Worm (Caenorhabditis elegans) whole organism, L1 larva: ENCODE measurements around the gene egl-46.

Source experiments
- C34B4.2 ChIP-seq: sonication (generic microtip); optimal IDR thresholded peaks from 2 replicates; lab custom pipeline; 2017; ENCODE audit warnings: mild to moderate bottlenecking, missing genetic modification characterization, missing compliant biosample characterization
- F16B12.6 ChIP-seq: fragments of 150-350 bp; optimal IDR thresholded peaks from 2 replicates; lab custom pipeline; 2014; ENCODE audit warnings: missing biosample characterization, missing genetic modification characterization
- aha-1 ChIP-seq: fragments of 150-350 bp; optimal IDR thresholded peaks from 2 replicates; lab custom pipeline; 2014; ENCODE audit warnings: missing biosample characterization, missing genetic modification characterization
- ama-1 ChIP-seq: fragments of 150-350 bp; optimal IDR thresholded peaks from 2 replicates; lab custom pipeline; 2014
- blmp-1 ChIP-seq: fragments of 150-350 bp; optimal IDR thresholded peaks from 2 replicates; lab custom pipeline; 2014; ENCODE audit warnings: missing biosample characterization, missing genetic modification characterization
- ceh-63 ChIP-seq: fragments of 200-800 bp; sonication (Bioruptor generic); optimal IDR thresholded peaks from 2 replicates; lab custom pipeline; 2018; ENCODE audit warnings: mild to moderate bottlenecking, missing genetic modification characterization, missing compliant biosample characterization
- ceh-90 ChIP-seq: sonication (generic microtip); optimal IDR thresholded peaks from 2 replicates; lab custom pipeline; 2016; ENCODE audit warnings: missing genetic modification characterization, missing compliant biosample characterization
- ces-1 ChIP-seq: fragments of 150-350 bp; optimal IDR thresholded peaks from 2 replicates; lab custom pipeline; 2014; ENCODE audit warnings: missing biosample characterization, missing genetic modification reagents, missing genetic modification characterization
- dsc-1 ChIP-seq: sonication (generic microtip); optimal IDR thresholded peaks from 2 replicates; lab custom pipeline; 2016; ENCODE audit warnings: mild to moderate bottlenecking, missing genetic modification characterization, missing compliant biosample characterization
- efl-1 ChIP-seq, 4 experiments: fragments of 150-350 bp; optimal IDR thresholded peaks in 3 of 4; peaks in 1 of 4; 1 replicate in 1 of 4; 2 replicates in 3 of 4; lab custom pipeline; 2014; ENCODE audit warnings: missing biosample characterization in 2 of 4, missing genetic modification characterization in 2 of 4, missing genetic modification reagents in 2 of 4
- efl-3 ChIP-seq: fragments of 200-800 bp; sonication (Bioruptor generic); optimal IDR thresholded peaks from 2 replicates; lab custom pipeline; 2018; ENCODE audit warnings: mild to moderate bottlenecking, missing genetic modification characterization, missing compliant biosample characterization
- egl-27 ChIP-seq, 2 experiments: fragments of 150-350 bp in 1 of 2; sonication (generic microtip); optimal IDR thresholded peaks; 3 replicates each; lab custom pipeline; 2017 to 2018; ENCODE audit warnings: missing biosample characterization in 2 of 2, missing genetic modification characterization in 2 of 2, missing genetic modification reagents in 2 of 2
- elt-2 ChIP-seq: sonication (generic microtip); optimal IDR thresholded peaks from 2 replicates; lab custom pipeline; 2016; ENCODE audit warnings: missing genetic modification characterization, mild to moderate bottlenecking, inconsistent platforms, missing compliant biosample characterization, missing genetic modification reagents
- elt-3 ChIP-seq, 6 experiments: fragments of 150-350 bp in 1 of 6; sonication (generic microtip); optimal IDR thresholded peaks; 2 replicates each; lab custom pipeline; 2017 to 2018; ENCODE audit warnings: missing biosample characterization in 6 of 6, missing genetic modification characterization in 6 of 6, inconsistent platforms in 1 of 6
- ets-5 ChIP-seq: fragments of 200-800 bp; sonication (Bioruptor generic); IDR thresholded peaks from 2 replicates; pipeline ENCODE4 v1.3.6; 2022; ENCODE audit warnings: missing genetic modification characterization, missing compliant biosample characterization
- fkh-10 ChIP-seq: sonication (generic microtip); optimal IDR thresholded peaks from 2 replicates; lab custom pipeline; 2017; ENCODE audit warnings: missing biosample characterization, missing genetic modification reagents, missing genetic modification characterization
- fkh-4 ChIP-seq: sonication (generic microtip); optimal IDR thresholded peaks from 2 replicates; lab custom pipeline; 2016; ENCODE audit warnings: missing compliant biosample characterization, missing genetic modification characterization, borderline replicate concordance
- fos-1 ChIP-seq: fragments of 150-350 bp; optimal IDR thresholded peaks from 2 replicates; lab custom pipeline; 2014; ENCODE audit warnings: missing biosample characterization, missing genetic modification characterization
- grh-1 ChIP-seq: fragments of 200-800 bp; sonication (Bioruptor generic); IDR thresholded peaks from 2 replicates; pipeline ENCODE4 v1.3.6; 2022; ENCODE audit warnings: missing genetic modification reagents, missing genetic modification characterization, missing compliant biosample characterization
- hlh-4 ChIP-seq: sonication (generic microtip); optimal IDR thresholded peaks from 2 replicates; lab custom pipeline; 2016; ENCODE audit warnings: mild to moderate bottlenecking, missing genetic modification characterization, missing compliant biosample characterization
- lin-35 ChIP-seq, 2 experiments: fragments of 150-350 bp; optimal IDR thresholded peaks; 2 replicates each; lab custom pipeline; 2014; ENCODE audit warnings: missing biosample characterization in 2 of 2, missing genetic modification characterization in 2 of 2, missing genetic modification reagents in 2 of 2
- lin-39 ChIP-seq: fragments of 150-350 bp; optimal IDR thresholded peaks from 2 replicates; lab custom pipeline; 2014; ENCODE audit warnings: missing biosample characterization, missing genetic modification reagents, missing genetic modification characterization
- lir-3 ChIP-seq: sonication (generic microtip); optimal IDR thresholded peaks from 2 replicates; lab custom pipeline; 2016; ENCODE audit warnings: mild to moderate bottlenecking, missing genetic modification characterization, moderate library complexity, missing compliant biosample characterization; ENCODE audit not compliant: poor library complexity
- mab-9 ChIP-seq: fragments of 200-800 bp; sonication (Bioruptor generic); IDR thresholded peaks from 2 replicates; pipeline ENCODE4 v1.3.6; 2022; ENCODE audit warnings: missing genetic modification reagents, missing genetic modification characterization, missing compliant biosample characterization
- mdl-1 ChIP-seq, 2 experiments: fragments of 150-350 bp; optimal IDR thresholded peaks; 2 replicates each; lab custom pipeline; 2014 to 2017; ENCODE audit warnings: missing biosample characterization in 2 of 2, missing genetic modification characterization in 2 of 2, inconsistent platforms in 1 of 2
- mef-2 ChIP-seq: fragments of 150-350 bp; optimal IDR thresholded peaks from 2 replicates; lab custom pipeline; 2014; ENCODE audit warnings: missing biosample characterization, missing genetic modification characterization
- nhr-11 ChIP-seq: fragments of 150-350 bp; optimal IDR thresholded peaks from 2 replicates; lab custom pipeline; 2014; ENCODE audit warnings: missing biosample characterization, missing genetic modification characterization
- nhr-28 ChIP-seq: fragments of 150-350 bp; optimal IDR thresholded peaks from 2 replicates; lab custom pipeline; 2014; ENCODE audit warnings: missing biosample characterization, missing genetic modification characterization
- nhr-84 ChIP-seq: sonication (generic microtip); optimal IDR thresholded peaks from 2 replicates; lab custom pipeline; 2017; ENCODE audit warnings: missing biosample characterization, missing genetic modification characterization
- nhr-85 ChIP-seq: sonication (generic microtip); peaks from one replicate; lab custom pipeline; 2016; ENCODE audit warnings: missing genetic modification characterization, inconsistent platforms, missing compliant biosample characterization
- pqm-1 ChIP-seq: sonication (generic microtip); optimal IDR thresholded peaks from 3 replicates; lab custom pipeline; 2017; ENCODE audit warnings: missing biosample characterization, missing genetic modification characterization
- skn-1 ChIP-seq: fragments of 150-350 bp; optimal IDR thresholded peaks from 2 replicates; lab custom pipeline; 2014; ENCODE audit warnings: missing biosample characterization, missing genetic modification characterization
- snu-23 ChIP-seq: sonication (generic microtip); optimal IDR thresholded peaks from 2 replicates; lab custom pipeline; 2016; ENCODE audit warnings: missing genetic modification characterization, missing compliant biosample characterization
- sox-4 ChIP-seq: sonication (generic microtip); optimal IDR thresholded peaks from 2 replicates; lab custom pipeline; 2016; ENCODE audit warnings: missing genetic modification characterization, missing compliant biosample characterization
- swsn-7 ChIP-seq: sonication (generic microtip); optimal IDR thresholded peaks from 2 replicates; lab custom pipeline; 2016; ENCODE audit warnings: missing genetic modification characterization, missing compliant biosample characterization
- tbx-2 ChIP-seq: sonication (generic microtip); optimal IDR thresholded peaks from 2 replicates; lab custom pipeline; 2016; ENCODE audit warnings: missing genetic modification characterization, missing compliant biosample characterization
- unc-130 ChIP-seq: fragments of 150-350 bp; optimal IDR thresholded peaks from 2 replicates; lab custom pipeline; 2017; ENCODE audit warnings: missing biosample characterization, missing genetic modification characterization, inconsistent platforms
- unc-30 ChIP-seq: sonication (generic microtip); optimal IDR thresholded peaks from 2 replicates; lab custom pipeline; 2017; ENCODE audit warnings: missing biosample characterization, missing genetic modification characterization
- unc-62 ChIP-seq: fragments of 150-350 bp; optimal IDR thresholded peaks from 2 replicates; lab custom pipeline; 2014; ENCODE audit warnings: missing biosample characterization, missing genetic modification reagents, missing genetic modification characterization
- unc-86 ChIP-seq: sonication (generic microtip); optimal IDR thresholded peaks from 2 replicates; lab custom pipeline; 2016; ENCODE audit warnings: missing genetic modification characterization, missing compliant biosample characterization
- xbp-1 ChIP-seq: sonication (generic microtip); optimal IDR thresholded peaks from 2 replicates; lab custom pipeline; 2016; ENCODE audit warnings: missing genetic modification characterization, missing compliant biosample characterization
- ztf-11 ChIP-seq, 2 experiments: sonication (generic microtip); optimal IDR thresholded peaks; 2 replicates each; lab custom pipeline; 2016 to 2017; ENCODE audit warnings: missing genetic modification characterization in 2 of 2, missing biosample characterization in 1 of 2, missing compliant biosample characterization in 1 of 2
- ztf-4 ChIP-seq: fragments of 150-350 bp; optimal IDR thresholded peaks from 2 replicates; lab custom pipeline; 2014; ENCODE audit warnings: missing biosample characterization, missing genetic modification characterization

The egl-46 gene

DNA sequence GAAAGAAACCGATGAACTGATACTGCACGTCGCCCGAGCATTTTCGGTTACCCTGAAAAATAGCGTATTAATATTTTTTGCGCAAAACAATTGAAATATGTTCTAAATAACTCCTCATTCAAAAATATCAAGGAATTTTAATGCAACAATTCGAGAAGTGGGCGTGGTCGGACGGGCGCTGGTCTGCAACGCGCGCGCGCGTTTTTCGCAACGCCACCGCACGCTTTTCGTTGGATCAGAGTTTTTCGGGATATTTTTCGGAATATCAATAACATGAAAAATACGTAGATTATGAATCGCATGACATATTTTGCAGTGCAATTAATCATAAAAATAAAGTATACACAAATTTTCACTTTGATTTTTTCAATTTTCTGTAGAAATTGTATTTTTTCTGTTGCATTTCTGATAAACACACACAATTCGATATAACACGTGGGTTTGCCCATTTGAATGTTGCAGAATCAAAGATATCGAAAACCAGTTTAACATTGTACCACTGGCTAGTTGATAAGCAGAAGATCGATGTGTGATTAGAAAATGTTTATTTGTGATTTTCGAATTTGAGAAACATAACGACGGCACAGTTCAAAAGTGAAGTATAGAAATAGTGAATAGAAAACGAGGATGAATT is 27.8 kb upstream of the egl-46 start, which contains the start of gene dlst-1 (continued):
- TF ChIP-seq nhr-84 (tag; lab: Kevin White, UChicago): no peak
- TF ChIP-seq mab-9 (GFP tag; lab: Robert Waterston, UW): no peak
- no peak for TF ChIP-seq fos-1 (tag; lab: Kevin White, UChicago)
- no peak for TF ChIP-seq ceh-63 (GFP tag; lab: Kevin White, UChicago)
- no peak for TF ChIP-seq fkh-10
- no peak for TF ChIP-seq ets-5
- peak in 1 of 2 experiments; percentile 12 for TF ChIP-seq ztf-11 (tag; optimal IDR thresholded peaks at IDR 0.05; lab: Kevin White, UChicago)
- no peak for TF ChIP-seq fkh-4 (tag; lab: Kevin White, UChicago)
- peak; percentile 72 for TF ChIP-seq xbp-1 (tag; lab: Kevin White, UChicago)
- no peak for TF ChIP-seq ceh-90 (tag; lab: Kevin White, UChicago)
- no peak for TF ChIP-seq lir-3 (tag; lab: Kevin White, UChicago)
- no peak for TF ChIP-seq nhr-28 (tag; lab: Kevin White, UChicago)
- TF ChIP-seq dsc-1: peak; percentile 38
- no peak for TF ChIP-seq elt-2
- no peak for TF ChIP-seq hlh-4 (tag; lab: Kevin White, UChicago)
- no peak for TF ChIP-seq C34B4.2 (tag; lab: Kevin White, UChicago)
- peak in 1 of 6 experiments; percentile 32 for TF ChIP-seq elt-3 (tag; optimal IDR thresholded peaks at IDR 0.05; lab: Kevin White, UChicago)
- TF ChIP-seq unc-130 (tag; lab: Kevin White, UChicago): no peak
- TF ChIP-seq egl-27 (tag; optimal IDR thresholded peaks at IDR 0.05; lab: Kevin White, UChicago): no peak
- no peak for TF ChIP-seq efl-3 (GFP tag; lab: Kevin White, UChicago)
- TF ChIP-seq mef-2 (tag; lab: Kevin White, UChicago): no peak
- TF ChIP-seq unc-86: peak; percentile 36
- TF ChIP-seq unc-62 (GFP tag; lab: Kevin White, UChicago): no peak
- peak; percentile 44 for TF ChIP-seq grh-1 (GFP tag; lab: Robert Waterston, UW)
- TF ChIP-seq mdl-1 (tag; optimal IDR thresholded peaks at IDR 0.05; lab: Kevin White, UChicago): no peak
- peak in 1 of 2 experiments; percentile 17 for TF ChIP-seq lin-35 (GFP tag; optimal IDR thresholded peaks at IDR 0.05; lab: Kevin White, UChicago)
- TF ChIP-seq F16B12.6 (tag; lab: Kevin White, UChicago): no peak
- no peak for TF ChIP-seq nhr-11 (tag; lab: Kevin White, UChicago)
- TF ChIP-seq lin-39 (tag; lab: Kevin White, UChicago): no peak
- TF ChIP-seq aha-1 (tag; lab: Kevin White, UChicago): no peak
- peak; percentile 66 for TF ChIP-seq tbx-2
- no peak for TF ChIP-seq ztf-4 (tag; lab: Kevin White, UChicago)

DNA sequence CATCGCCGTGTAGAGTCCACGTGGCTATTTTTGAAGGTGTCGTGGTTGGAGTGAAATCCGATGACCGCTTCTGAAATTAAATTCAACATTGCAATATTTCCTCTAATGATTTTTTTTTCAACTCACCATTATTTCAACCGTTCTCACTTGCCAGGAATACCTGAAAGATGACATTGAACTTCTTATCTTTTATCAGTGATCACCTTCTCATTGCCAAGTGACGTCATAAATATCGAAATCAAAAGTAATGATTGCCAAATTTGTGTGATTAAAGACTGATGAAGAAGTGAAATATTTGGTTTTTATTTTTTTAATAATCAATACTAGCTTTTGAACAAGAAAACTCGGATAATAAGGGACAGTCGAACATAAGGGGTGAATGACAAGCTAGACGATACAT is 25.4 kb upstream of the egl-46 start, which contains the start of gene W02F12.4:
Gene W02F12.4, minus strand, starts transcription at position 164 of the 400 bp plus-strand sequence.
- TF ChIP-seq C34B4.2 (tag; lab: Kevin White, UChicago) (no peak), nhr-85 (tag; lab: Kevin White, UChicago) (peak; percentile 35), elt-2 (peak; percentile 55), mab-9 (GFP tag; lab: Robert Waterston, UW) (no peak), snu-23 (GFP tag; lab: Kevin White, UChicago) (no peak), elt-3 (tag; optimal IDR thresholded peaks at IDR 0.05; lab: Kevin White, UChicago) (peak in 2 of 6 experiments; percentile 24 to 28), blmp-1 (tag; lab: Kevin White, UChicago) (peak; percentile 53)

DNA sequence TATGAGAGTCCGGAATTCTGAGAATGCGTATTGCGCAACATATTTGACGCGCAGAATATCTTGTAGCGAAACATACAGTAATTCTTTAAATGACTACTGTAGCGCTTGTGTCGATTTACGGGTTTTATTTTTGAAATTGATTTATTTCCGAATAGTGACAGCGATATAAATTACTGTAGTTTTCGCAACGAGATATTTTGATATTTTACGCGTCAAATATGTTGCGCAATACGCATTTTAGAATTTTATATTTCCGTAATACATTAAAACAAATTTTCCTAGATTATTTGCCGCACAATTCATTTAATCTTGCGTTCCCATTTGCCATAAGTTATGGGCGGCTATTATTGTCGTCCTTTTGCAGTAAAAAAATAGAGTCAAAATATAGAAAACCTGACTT is 24.0 kb upstream of the egl-46 start:
- TF ChIP-seq skn-1 (tag; lab: Kevin White, UChicago) (no peak), mef-2 (tag; lab: Kevin White, UChicago) (no peak)

DNA sequence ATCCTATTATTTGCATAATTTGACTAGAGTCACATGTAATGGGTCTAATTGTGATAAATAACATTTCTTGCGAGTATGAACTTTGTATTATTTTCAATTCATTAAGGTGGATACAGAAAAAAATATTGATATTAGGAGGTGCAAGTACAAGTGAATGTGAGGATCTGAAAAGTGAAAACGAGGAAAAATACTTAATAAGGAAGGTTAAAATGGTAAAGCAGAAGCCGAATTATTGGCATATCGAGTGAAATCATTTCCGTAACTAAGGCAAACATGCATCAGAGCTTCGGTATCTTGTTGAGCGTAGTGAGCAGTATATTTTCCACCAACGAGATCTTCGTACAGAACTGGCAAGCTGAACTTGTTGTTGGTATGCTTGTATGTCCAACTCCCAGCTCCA is 23.1 kb upstream of the egl-46 start:
- TF ChIP-seq unc-62 (GFP tag; lab: Kevin White, UChicago): no peak
- TF ChIP-seq swsn-7: no peak
- TF ChIP-seq unc-30 (tag; lab: Kevin White, UChicago): no peak
- no peak for TF ChIP-seq pqm-1 (tag; lab: Kevin White, UChicago)
- TF ChIP-seq sox-4 (tag; lab: Kevin White, UChicago): no peak
- no peak for TF ChIP-seq blmp-1 (tag; lab: Kevin White, UChicago)
- TF ChIP-seq ces-1 (GFP tag; lab: Kevin White, UChicago): no peak
- no peak for TF ChIP-seq ama-1 (lab: Kevin White, UChicago)
- TF ChIP-seq lin-35 (GFP tag; optimal IDR thresholded peaks at IDR 0.05; lab: Kevin White, UChicago): no peak
- no peak for TF ChIP-seq efl-1 (optimal IDR thresholded peaks at IDR 0.05; lab: Kevin White, UChicago)
- no peak for TF ChIP-seq efl-1 (GFP tag; optimal IDR thresholded peaks at IDR 0.05 in 1 of 2; lab: Kevin White, UChicago)
- no peak for TF ChIP-seq ceh-63 (GFP tag; lab: Kevin White, UChicago)
